Fruit fly (Drosophila melanogaster) Kc167 (cell line): ENCODE data around the gene CG14452.
"Not testable (repeated sequence)": the region's sequence is repeated elsewhere in the genome, so short reads cannot be mapped to it uniquely, and the experiment has no call there.

Experiments used
- Myc ChIP-seq: fragments of >200 bp; optimal IDR thresholded peaks from 2 replicates; lab custom pipeline; 2017; ENCODE audit warnings: missing external identifiers
- h ChIP-seq: fragments of >200 bp; optimal IDR thresholded peaks from 3 replicates; lab custom pipeline; 2018; ENCODE audit warnings: missing external identifiers
- insv ChIP-seq: fragments of >200 bp; optimal IDR thresholded peaks from 3 replicates; lab custom pipeline; 2018; ENCODE audit warnings: missing external identifiers
- psq ChIP-seq: fragments of >200 bp; optimal IDR thresholded peaks from 2 replicates; lab custom pipeline; 2017; ENCODE audit warnings: missing external identifiers
- ttk ChIP-seq: sonication (Bioruptor generic); optimal IDR thresholded peaks from 2 replicates; lab custom pipeline; 2017; ENCODE audit warnings: missing external identifiers

- TF ChIP-seq Myc (lab: Kevin White, UChicago); psq (lab: Kevin White, UChicago); ttk (lab: Kevin White, UChicago); insv (lab: Kevin White, UChicago); h: not testable (repeated sequence)
Measured at dm6 chr3L:22696930-22697329, 1.2 kb downstream of the CG14452 start, which contains the start of gene CG32453.
